Fruit fly (Drosophila melanogaster): ENCODE data around the gene CG7382.

dm6 chr2L:5478273-5478672, 41.4 kb downstream of the CG7382 start:
- TF ChIP-seq ss (GFP tag; optimal IDR thresholded peaks at IDR 0.05), result peak in 1 of 2 experiments; percentile 41
- TF ChIP-seq CG32006 (GFP tag; optimal IDR thresholded peaks at IDR 0.05), result no peak
- TF ChIP-seq dac (GFP tag; optimal IDR thresholded peaks at IDR 0.05), result no peak
- no peak for TF ChIP-seq Hr38 (GFP tag; optimal IDR thresholded peaks at IDR 0.05)
- no peak for TF ChIP-seq OdsH (GFP tag; optimal IDR thresholded peaks at IDR 0.05)
- TF ChIP-seq Sox102F (GFP tag; optimal IDR thresholded peaks at IDR 0.05), result no peak
- TF ChIP-seq pdm3 (GFP tag; optimal IDR thresholded peaks at IDR 0.05), result no peak
- no peak for TF ChIP-seq fkh (GFP tag; optimal IDR thresholded peaks at IDR 0.05)
- no peak for TF ChIP-seq CG6276 (GFP tag; optimal IDR thresholded peaks at IDR 0.05)
- no peak for TF ChIP-seq Sox15 (GFP tag; optimal IDR thresholded peaks at IDR 0.05)
- no peak for TF ChIP-seq svp (GFP tag)
- TF ChIP-seq Gug (GFP tag; IDR thresholded peaks at IDR 0.05), result no peak
